Fruit fly (Drosophila melanogaster) whole organism, embryonic: ENCODE results near the gene CG31515.

Experiments used
- Adf1 ChIP-seq: fragments of 200-800 bp; sonication (Bioruptor generic); IDR thresholded peaks from 2 replicates; pipeline ENCODE4 v1.3.6; 2022; ENCODE audit warnings: missing biosample characterization, missing genetic modification characterization
- Atf-2 ChIP-seq: fragments of 200-800 bp; sonication (Bioruptor generic); optimal IDR thresholded peaks from 2 replicates; lab custom pipeline; 2016; ENCODE audit warnings: missing biosample characterization, missing genetic modification characterization
- Bdp1 ChIP-seq: fragments of 200-800 bp; sonication (Bioruptor generic); optimal IDR thresholded peaks from 3 replicates; lab custom pipeline; 2016; ENCODE audit warnings: missing biosample characterization, missing genetic modification characterization
- CG10321 ChIP-seq: fragments of 200-800 bp; sonication (Bioruptor generic); IDR thresholded peaks from 2 replicates; pipeline ENCODE4 v1.3.6; 2022; ENCODE audit warnings: missing biosample characterization, missing genetic modification characterization
- CG10431 ChIP-seq: fragments of 200-800 bp; sonication (Bioruptor generic); optimal IDR thresholded peaks from 3 replicates; lab custom pipeline; 2018; ENCODE audit warnings: missing biosample characterization, mild to moderate bottlenecking, missing genetic modification characterization
- CG10959 ChIP-seq: fragments of 200-800 bp; sonication (Bioruptor generic); IDR thresholded peaks from 2 replicates; pipeline ENCODE4 v1.3.6; 2022; ENCODE audit warnings: missing biosample characterization, missing genetic modification characterization
- CG11723 ChIP-seq: fragments of 200-800 bp; sonication (Bioruptor generic); optimal IDR thresholded peaks from 2 replicates; lab custom pipeline; 2017; ENCODE audit warnings: missing biosample characterization, mild to moderate bottlenecking, missing genetic modification characterization
- CG14860 ChIP-seq: fragments of 200-800 bp; sonication (Bioruptor generic); IDR thresholded peaks from 3 replicates; pipeline ENCODE4 v1.3.6; 2022; ENCODE audit warnings: missing biosample characterization, missing genetic modification characterization; ENCODE audit not compliant: partially characterized antibody
- CG15073 ChIP-seq: fragments of 200-800 bp; sonication (Bioruptor generic); optimal IDR thresholded peaks from 2 replicates; lab custom pipeline; 2016; ENCODE audit warnings: missing biosample characterization, missing genetic modification characterization
- CG15514 ChIP-seq: fragments of 200-800 bp; sonication (Bioruptor generic); optimal IDR thresholded peaks from 3 replicates; lab custom pipeline; 2017; ENCODE audit warnings: missing biosample characterization, missing genetic modification characterization, mild to moderate bottlenecking, moderate library complexity, missing genetic modification reagents
- CG15601 ChIP-seq: fragments of 200-800 bp; sonication (Bioruptor generic); optimal IDR thresholded peaks from 3 replicates; lab custom pipeline; 2019; ENCODE audit warnings: missing biosample characterization, mild to moderate bottlenecking, missing genetic modification characterization, moderate library complexity
- CG17328 ChIP-seq: fragments of 200-800 bp; sonication (Bioruptor generic); IDR thresholded peaks from 2 replicates; pipeline ENCODE4 v1.3.6; 2022; ENCODE audit warnings: missing biosample characterization, missing genetic modification characterization
- CG2120 ChIP-seq: fragments of 200-800 bp; sonication (Bioruptor generic); optimal IDR thresholded peaks from 3 replicates; lab custom pipeline; 2016; ENCODE audit warnings: missing biosample characterization, missing genetic modification characterization
- CG3407 ChIP-seq: fragments of 200-800 bp; sonication (Bioruptor generic); optimal IDR thresholded peaks from 2 replicates; lab custom pipeline; 2018; ENCODE audit warnings: missing biosample characterization, mild to moderate bottlenecking, missing genetic modification characterization
- CG34376 ChIP-seq: fragments of 200-800 bp; sonication (Bioruptor generic); optimal IDR thresholded peaks from 2 replicates; lab custom pipeline; 2018; ENCODE audit warnings: missing biosample characterization, mild to moderate bottlenecking, missing genetic modification characterization
- CG3726 ChIP-seq: fragments of 200-800 bp; sonication (Bioruptor generic); IDR thresholded peaks from 3 replicates; pipeline ENCODE4, ENCODE4 v1.3.6; 2022; ENCODE audit warnings: missing biosample characterization, missing genetic modification characterization
- CG4424 ChIP-seq: fragments of 200-800 bp; sonication (Bioruptor generic); optimal IDR thresholded peaks from 3 replicates; lab custom pipeline; 2016; ENCODE audit warnings: missing biosample characterization, missing genetic modification characterization
- CG4707 ChIP-seq: fragments of 200-800 bp; sonication (Bioruptor generic); optimal IDR thresholded peaks from 2 replicates; lab custom pipeline; 2018; ENCODE audit warnings: missing biosample characterization, mild to moderate bottlenecking, missing genetic modification characterization, moderate library complexity
- CG5180 ChIP-seq: fragments of 200-800 bp; sonication (Bioruptor generic); optimal IDR thresholded peaks from 3 replicates; lab custom pipeline; 2017; ENCODE audit warnings: missing biosample characterization, missing genetic modification characterization, mild to moderate bottlenecking, moderate library complexity, missing genetic modification reagents
- CG6689 ChIP-seq: fragments of 200-800 bp; sonication (Bioruptor generic); IDR thresholded peaks from 2 replicates; pipeline ENCODE4 v1.3.6; 2022; ENCODE audit warnings: missing biosample characterization, missing genetic modification characterization
- CG6791 ChIP-seq: fragments of 200-800 bp; sonication (Bioruptor generic); IDR thresholded peaks from 3 replicates; pipeline ENCODE4 v1.3.6; 2022; ENCODE audit warnings: missing biosample characterization, missing genetic modification characterization; ENCODE audit not compliant: partially characterized antibody
- CG8924 ChIP-seq: fragments of 200-800 bp; optimal IDR thresholded peaks from 3 replicates; lab custom pipeline; 2019; ENCODE audit warnings: missing biosample characterization, mild to moderate bottlenecking, missing genetic modification characterization, moderate library complexity
- CG9817 ChIP-seq: fragments of 200-800 bp; sonication (Bioruptor generic); optimal IDR thresholded peaks from 2 replicates; lab custom pipeline; 2018; ENCODE audit warnings: missing biosample characterization, mild to moderate bottlenecking, missing genetic modification characterization, moderate library complexity
- CG9876 ChIP-seq: fragments of 200-800 bp; sonication (Bioruptor generic); optimal IDR thresholded peaks from 2 replicates; lab custom pipeline; 2016; ENCODE audit warnings: missing biosample characterization, missing genetic modification characterization
- CG9932 ChIP-seq: fragments of 200-800 bp; sonication (Bioruptor generic); IDR thresholded peaks from 2 replicates; pipeline ENCODE4 v1.3.6; 2022; ENCODE audit warnings: missing biosample characterization, missing genetic modification characterization
- Dad ChIP-seq: fragments of 200-800 bp; sonication (Bioruptor generic); optimal IDR thresholded peaks from 3 replicates; lab custom pipeline; 2016; ENCODE audit warnings: missing biosample characterization, missing genetic modification characterization
- Dp ChIP-seq: fragments of 200-800 bp; sonication (Bioruptor generic); optimal IDR thresholded peaks from 2 replicates; lab custom pipeline; 2018; ENCODE audit warnings: missing biosample characterization, mild to moderate bottlenecking, missing genetic modification characterization, moderate library complexity
- Fer1 ChIP-seq: fragments of 200-800 bp; sonication (Bioruptor generic); optimal IDR thresholded peaks from 2 replicates; lab custom pipeline; 2017; ENCODE audit warnings: missing biosample characterization, mild to moderate bottlenecking, missing genetic modification characterization
- GATAe ChIP-seq: fragments of 200-800 bp; sonication (Bioruptor generic); conservative IDR thresholded peaks from 2 replicates; pipeline ENCODE4 v1.3.6; 2022; ENCODE audit warnings: missing biosample characterization, missing genetic modification characterization
- Hr39 ChIP-seq: fragments of >200 bp; optimal IDR thresholded peaks from 2 replicates; lab custom pipeline; 2017
- Kr ChIP-seq: fragments of 200-800 bp; sonication (Bioruptor generic); optimal IDR thresholded peaks from 2 replicates; lab custom pipeline; 2017; ENCODE audit warnings: missing biosample characterization, mild to moderate bottlenecking, missing genetic modification characterization
- Nf-YA ChIP-seq: fragments of 200-800 bp; sonication (Bioruptor generic); IDR thresholded peaks from 2 replicates; pipeline ENCODE4 v1.3.6; 2022; ENCODE audit warnings: missing biosample characterization, missing genetic modification characterization
- NfI ChIP-seq: fragments of 200-800 bp; sonication (Bioruptor generic); optimal IDR thresholded peaks from 3 replicates; lab custom pipeline; 2018; ENCODE audit warnings: missing biosample characterization, mild to moderate bottlenecking, missing genetic modification characterization, moderate library complexity
- Oaz ChIP-seq: fragments of 200-800 bp; sonication (Bioruptor generic); IDR thresholded peaks from 2 replicates; pipeline ENCODE4 v1.3.6; 2022; ENCODE audit warnings: missing biosample characterization, missing genetic modification characterization
- Oli ChIP-seq: fragments of 200-800 bp; sonication (Bioruptor generic); optimal IDR thresholded peaks from 2 replicates; lab custom pipeline; 2018; ENCODE audit warnings: missing biosample characterization, mild to moderate bottlenecking, missing genetic modification characterization, moderate library complexity
- Rx ChIP-seq: fragments of 200-800 bp; sonication (Bioruptor generic); IDR thresholded peaks from 2 replicates; pipeline ENCODE4 v1.3.6; 2022; ENCODE audit warnings: missing biosample characterization, missing genetic modification characterization
- Sox102F ChIP-seq: fragments of 200-800 bp; sonication (Bioruptor generic); optimal IDR thresholded peaks from 2 replicates; lab custom pipeline; 2018; ENCODE audit warnings: missing biosample characterization, mild to moderate bottlenecking, missing genetic modification characterization, moderate library complexity
- Stat92E ChIP-seq, 3 experiments: fragments of >200 bp in 2 of 3; fragments of 200-800 bp in 1 of 3; sonication (Bioruptor generic) in 1 of 3; optimal IDR thresholded peaks; 2 replicates each; lab custom pipeline; 2017 to 2019; ENCODE audit warnings: missing biosample characterization in 3 of 3, missing genetic modification characterization in 3 of 3, mild to moderate bottlenecking in 1 of 3, moderate library complexity in 1 of 3
- cas ChIP-seq: fragments of 200-800 bp; sonication (Bioruptor generic); IDR thresholded peaks from 2 replicates; pipeline ENCODE4 v1.3.6; 2022; ENCODE audit warnings: missing biosample characterization, missing genetic modification characterization
- crol ChIP-seq: fragments of 200-800 bp; sonication (Bioruptor generic); IDR thresholded peaks from 2 replicates; pipeline ENCODE4 v1.3.6; 2022; ENCODE audit warnings: missing biosample characterization, missing genetic modification characterization
- cwo ChIP-seq: fragments of 200-800 bp; sonication (Bioruptor generic); optimal IDR thresholded peaks from 3 replicates; lab custom pipeline; 2017; ENCODE audit warnings: missing biosample characterization, missing genetic modification characterization, mild to moderate bottlenecking, moderate library complexity, missing genetic modification reagents
- ems ChIP-seq: fragments of 200-800 bp; sonication (Bioruptor generic); optimal IDR thresholded peaks from 3 replicates; lab custom pipeline; 2016; ENCODE audit warnings: missing biosample characterization, missing genetic modification characterization
- gro ChIP-seq: fragments of 200-800 bp; sonication (Bioruptor generic); optimal IDR thresholded peaks from 2 replicates; lab custom pipeline; 2016; ENCODE audit warnings: missing biosample characterization, missing genetic modification characterization
- nau ChIP-seq: fragments of 200-800 bp; sonication (Bioruptor generic); optimal IDR thresholded peaks from 3 replicates; lab custom pipeline; 2017; ENCODE audit warnings: missing biosample characterization, mild to moderate bottlenecking, missing genetic modification characterization, missing genetic modification reagents
- onecut ChIP-seq: fragments of 200-800 bp; sonication (Bioruptor generic); IDR thresholded peaks from 2 replicates; pipeline ENCODE4 v1.3.6; 2022; ENCODE audit warnings: missing biosample characterization, missing genetic modification characterization
- row ChIP-seq: fragments of 200-800 bp; sonication (Bioruptor generic); IDR thresholded peaks from 3 replicates; pipeline ENCODE4 v1.3.6; 2022; ENCODE audit warnings: missing biosample characterization, missing genetic modification characterization
- schlank ChIP-seq: fragments of 200-800 bp; sonication (Bioruptor generic); optimal IDR thresholded peaks from 2 replicates; lab custom pipeline; 2018; ENCODE audit warnings: missing biosample characterization, mild to moderate bottlenecking, missing genetic modification characterization
- sim ChIP-seq: fragments of 200-800 bp; sonication (Bioruptor generic); IDR thresholded peaks from 2 replicates; pipeline ENCODE4 v1.3.6; 2022; ENCODE audit warnings: missing biosample characterization, missing genetic modification characterization
- sisA ChIP-seq: fragments of 200-800 bp; sonication (Bioruptor generic); IDR thresholded peaks from 2 replicates; pipeline ENCODE4 v1.3.6; 2022; ENCODE audit warnings: missing biosample characterization, missing genetic modification characterization
- slbo ChIP-seq: fragments of 200-800 bp; sonication (Bioruptor generic); IDR thresholded peaks from 2 replicates; pipeline ENCODE4 v1.3.6; 2022; ENCODE audit warnings: missing biosample characterization, missing genetic modification characterization
- zen2 ChIP-seq: fragments of 200-800 bp; sonication (Bioruptor generic); IDR thresholded peaks from 3 replicates; pipeline ENCODE4 v1.3.6; 2022; ENCODE audit warnings: missing biosample characterization, missing genetic modification characterization; ENCODE audit not compliant: partially characterized antibody

CG31515 gene

dm6 chr3R:23356920-23357386 lies 31.7 kb downstream of the CG31515 start (continued):
- TF ChIP-seq CG14860 (GFP tag; lab: Robert Waterston, UW) (no peak), Dp (no peak), Fer1 (GFP tag; lab: Kevin White, UChicago) (peak; percentile 71), GATAe (GFP tag; lab: Robert Waterston, UW) (no peak), CG3726 (GFP tag; lab: Robert Waterston, UW) (peak; percentile 78), cas (GFP tag; lab: Robert Waterston, UW) (peak; percentile 46; the same call in 1 of the 2 replicates), CG3407 (GFP tag; lab: Kevin White, UChicago) (peak; percentile 66), CG4424 (GFP tag; lab: Kevin White, UChicago) (peak; percentile 33), cwo (GFP tag; lab: Kevin White, UChicago) (peak; percentile 62), crol (GFP tag; lab: Robert Waterston, UW) (peak; percentile 22; the same call in 1 of the 2 replicates), Nf-YA (GFP tag; lab: Robert Waterston, UW) (peak; percentile 68), onecut (peak; percentile 52), Stat92E (GFP tag; optimal IDR thresholded peaks at IDR 0.05; lab: Kevin White, UChicago) (no peak), Hr39 (lab: Kevin White, UChicago) (no peak), Oli (tag; lab: Kevin White, UChicago) (peak; percentile 93), NfI (GFP tag; lab: Kevin White, UChicago) (peak; percentile 85), sisA (peak; percentile 43; the same call in 1 of the 2 replicates), nau (GFP tag; lab: Kevin White, UChicago) (no peak), CG10959 (peak; percentile 35; the same call in 1 of the 2 replicates), Sox102F (GFP tag; lab: Kevin White, UChicago) (peak; percentile 95), CG11723 (peak; percentile 57), Atf-2 (GFP tag; lab: Kevin White, UChicago) (no peak), CG10321 (GFP tag; lab: Robert Waterston, UW) (peak; percentile 63; the same call in 1 of the 2 replicates), CG6791 (GFP tag; lab: Robert Waterston, UW) (no peak), CG2120 (GFP tag; lab: Kevin White, UChicago) (peak; percentile 65), Bdp1 (GFP tag; lab: Kevin White, UChicago) (no peak), CG9817 (tag; lab: Kevin White, UChicago) (peak; percentile 84), Adf1 (GFP tag; lab: Robert Waterston, UW) (peak; percentile 26), schlank (no peak), CG10431 (GFP tag; lab: Kevin White, UChicago) (no peak), CG15601 (tag; lab: Kevin White, UChicago) (peak; percentile 89), sim (GFP tag; lab: Robert Waterston, UW) (peak; percentile 30; the same call in 1 of the 2 replicates), slbo (peak; percentile 85), Kr (GFP tag; lab: Kevin White, UChicago) (no peak), Oaz (peak; percentile 58), CG8924 (tag; lab: Kevin White, UChicago) (peak; percentile 88), row (GFP tag; lab: Robert Waterston, UW) (peak; percentile 89), CG4707 (peak; percentile 62), gro (GFP tag; lab: Kevin White, UChicago) (no peak), CG15514 (GFP tag; lab: Kevin White, UChicago) (peak; percentile 33), CG15073 (GFP tag; lab: Kevin White, UChicago) (peak; percentile 13), CG34376 (GFP tag; lab: Kevin White, UChicago) (no peak), CG5180 (GFP tag; lab: Kevin White, UChicago) (peak; percentile 43), CG9932 (GFP tag; lab: Robert Waterston, UW) (peak; percentile 66), CG9876 (GFP tag; lab: Kevin White, UChicago) (no peak), Rx (no peak), ems (GFP tag; lab: Kevin White, UChicago) (no peak), zen2 (GFP tag; lab: Robert Waterston, UW) (no peak), CG17328 (GFP tag; lab: Robert Waterston, UW) (peak; percentile 74; the same call in 1 of the 2 replicates), CG6689 (GFP tag; lab: Robert Waterston, UW) (peak; percentile 87), Dad (no peak)
